Fruit fly (Drosophila melanogaster) whole organism, adult: ENCODE data around the gene CG14891.

Experiments used
- CG11617 ChIP-seq: fragments of 200-800 bp; sonication (Bioruptor generic); optimal IDR thresholded peaks from 2 replicates; lab custom pipeline; 2017; ENCODE audit warnings: mild to moderate bottlenecking, missing biosample characterization, missing genetic modification reagents, missing genetic modification characterization
- CG5204 ChIP-seq: fragments of 200-800 bp; sonication (Bioruptor generic); optimal IDR thresholded peaks from 2 replicates; lab custom pipeline; 2016; ENCODE audit warnings: missing biosample characterization, missing genetic modification characterization
- CG7101 ChIP-seq: fragments of 200-800 bp; sonication (Bioruptor generic); optimal IDR thresholded peaks from 2 replicates; lab custom pipeline; 2018; ENCODE audit warnings: missing biosample characterization, mild to moderate bottlenecking, missing genetic modification characterization, moderate library complexity
- Clk ChIP-seq: fragments of 200-800 bp; sonication (Bioruptor generic); optimal IDR thresholded peaks from 2 replicates; lab custom pipeline; 2017; ENCODE audit warnings: missing biosample characterization, missing genetic modification characterization
- Crg-1 ChIP-seq: fragments of 200-800 bp; sonication (Bioruptor generic); optimal IDR thresholded peaks from 2 replicates; lab custom pipeline; 2016; ENCODE audit warnings: missing biosample characterization, missing genetic modification characterization
- toe ChIP-seq: fragments of 200-800 bp; sonication (Bioruptor generic); optimal IDR thresholded peaks from 2 replicates; lab custom pipeline; 2016; ENCODE audit warnings: missing biosample characterization, missing genetic modification characterization

dm6 chr3R:16594056-16594858 lies 22.9 kb downstream of the CG14891 start, which contains the start of gene CG14892:
- TF ChIP-seq CG11617, result no peak
- no peak for TF ChIP-seq CG5204 (GFP tag; lab: Kevin White, UChicago)
- no peak for TF ChIP-seq CG7101 (tag; lab: Kevin White, UChicago)
- no peak for TF ChIP-seq Clk (GFP tag; lab: Kevin White, UChicago)
- no peak for TF ChIP-seq toe (GFP tag; lab: Kevin White, UChicago)
- no peak for TF ChIP-seq Crg-1 (GFP tag; lab: Kevin White, UChicago)
